Worm (Caenorhabditis elegans) whole organism, early embryonic: ENCODE measurements around the gene ndub-8.

Source experiments
- B0310.2 ChIP-seq: sonication (generic microtip); optimal IDR thresholded peaks from 2 replicates; lab custom pipeline; 2016; ENCODE audit warnings: mild to moderate bottlenecking, missing genetic modification characterization, missing compliant biosample characterization
- F13C5.2 ChIP-seq: sonication (generic microtip); optimal IDR thresholded peaks from 2 replicates; lab custom pipeline; 2017; ENCODE audit warnings: mild to moderate bottlenecking, missing genetic modification characterization, inconsistent platforms, missing compliant biosample characterization
- aly-1 ChIP-seq: sonication (generic microtip); optimal IDR thresholded peaks from 2 replicates; lab custom pipeline; 2016; ENCODE audit warnings: missing genetic modification characterization, missing compliant biosample characterization
- ama-1 ChIP-seq: fragments of 150-350 bp; optimal IDR thresholded peaks from 2 replicates; lab custom pipeline; 2014
- ceh-13 ChIP-seq: fragments of 200-800 bp; sonication (Bioruptor generic); optimal IDR thresholded peaks from 2 replicates; lab custom pipeline; 2018; ENCODE audit warnings: mild to moderate bottlenecking, missing genetic modification characterization, missing compliant biosample characterization
- ceh-36 ChIP-seq: sonication (generic microtip); optimal IDR thresholded peaks from 2 replicates; lab custom pipeline; 2016; ENCODE audit warnings: missing genetic modification characterization, inconsistent platforms, missing compliant biosample characterization
- ets-7 ChIP-seq: sonication (generic microtip); optimal IDR thresholded peaks from 2 replicates; lab custom pipeline; 2016; ENCODE audit warnings: missing genotype, missing genetic modification characterization, missing compliant biosample characterization
- flt-1 ChIP-seq: fragments of 200-800 bp; sonication (Bioruptor generic); IDR thresholded peaks from 2 replicates; pipeline ENCODE4 v1.3.6; 2022; ENCODE audit warnings: missing genetic modification characterization, missing compliant biosample characterization
- hmbx-1 ChIP-seq: sonication (generic microtip); optimal IDR thresholded peaks from 2 replicates; lab custom pipeline; 2016; ENCODE audit warnings: mild to moderate bottlenecking, missing genetic modification characterization, missing compliant biosample characterization
- hmg-4 ChIP-seq: fragments of 200-800 bp; sonication (Bioruptor generic); optimal IDR thresholded peaks from 2 replicates; lab custom pipeline; 2018; ENCODE audit warnings: mild to moderate bottlenecking, missing genetic modification characterization, missing compliant biosample characterization
- hnd-1 ChIP-seq: sonication (generic microtip); optimal IDR thresholded peaks from 2 replicates; lab custom pipeline; 2016; ENCODE audit warnings: missing genetic modification characterization, missing compliant biosample characterization
- pes-1 ChIP-seq: fragments of 200-800 bp; sonication (Bioruptor generic); IDR thresholded peaks from 2 replicates; pipeline ENCODE4 v1.3.6; 2022; ENCODE audit warnings: missing genetic modification reagents, missing genetic modification characterization, missing compliant biosample characterization
- scrt-1 ChIP-seq: fragments of 200-800 bp; sonication (Bioruptor generic); IDR thresholded peaks from 2 replicates; pipeline ENCODE4 v1.3.6; 2022; ENCODE audit warnings: missing genetic modification characterization, missing compliant biosample characterization
- sea-1 ChIP-seq: fragments of 200-800 bp; sonication (Bioruptor generic); conservative IDR thresholded peaks from 2 replicates; pipeline ENCODE4 v1.3.6; 2022; ENCODE audit warnings: missing genetic modification characterization, missing compliant biosample characterization
- tbx-11 ChIP-seq: fragments of 200-800 bp; sonication (Bioruptor generic); IDR thresholded peaks from 2 replicates; pipeline ENCODE4 v1.3.6; 2022; ENCODE audit warnings: missing genetic modification characterization, missing compliant biosample characterization
- tbx-37 ChIP-seq: fragments of 200-800 bp; sonication (Bioruptor generic); conservative IDR thresholded peaks from 2 replicates; pipeline ENCODE4 v1.3.6; 2022; ENCODE audit warnings: missing genetic modification reagents, missing genetic modification characterization, missing compliant biosample characterization
- tra-4 ChIP-seq: sonication (generic microtip); optimal IDR thresholded peaks from 2 replicates; lab custom pipeline; 2017; ENCODE audit warnings: missing genetic modification characterization, missing compliant biosample characterization

Gene ndub-8

DNA sequence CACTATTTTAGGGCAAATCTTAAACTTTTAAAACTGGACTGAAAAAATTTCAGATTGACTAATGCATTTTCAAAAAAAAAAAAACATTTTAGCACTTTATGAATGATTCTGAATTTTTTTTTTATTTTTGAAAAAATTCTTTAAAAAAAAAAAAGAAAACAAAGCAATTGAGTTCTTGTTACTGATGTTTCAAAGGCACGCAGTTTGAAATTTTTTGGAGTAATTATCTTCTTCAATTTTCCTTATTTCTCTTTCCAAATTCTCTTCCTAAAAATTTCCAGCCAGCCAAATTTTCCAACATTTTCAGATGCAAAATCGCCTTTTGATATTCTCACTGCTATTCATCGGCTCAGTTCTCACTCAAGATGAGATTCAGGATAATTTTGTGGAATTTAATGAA is 20.7 kb upstream of the ndub-8 start, which contains the start of gene F08G2.8:
TSS of gene F08G2.8 (plus strand) at position 301 of the 400 bp plus-strand sequence.
- TF ChIP-seq sea-1 (GFP tag; lab: Robert Waterston, UW) (no peak), ceh-36 (tag; lab: Kevin White, UChicago) (no peak), pes-1 (GFP tag; lab: Robert Waterston, UW) (no peak), F13C5.2 (tag; lab: Kevin White, UChicago) (no peak), ceh-13 (no peak), tra-4 (tag; lab: Kevin White, UChicago) (no peak), hnd-1 (tag; lab: Kevin White, UChicago) (no peak), B0310.2 (tag; lab: Kevin White, UChicago) (no peak), scrt-1 (GFP tag; lab: Robert Waterston, UW) (no peak), tbx-37 (GFP tag; lab: Robert Waterston, UW) (no peak), flt-1 (no peak), hmbx-1 (tag; lab: Kevin White, UChicago) (no peak), aly-1 (no peak)

DNA sequence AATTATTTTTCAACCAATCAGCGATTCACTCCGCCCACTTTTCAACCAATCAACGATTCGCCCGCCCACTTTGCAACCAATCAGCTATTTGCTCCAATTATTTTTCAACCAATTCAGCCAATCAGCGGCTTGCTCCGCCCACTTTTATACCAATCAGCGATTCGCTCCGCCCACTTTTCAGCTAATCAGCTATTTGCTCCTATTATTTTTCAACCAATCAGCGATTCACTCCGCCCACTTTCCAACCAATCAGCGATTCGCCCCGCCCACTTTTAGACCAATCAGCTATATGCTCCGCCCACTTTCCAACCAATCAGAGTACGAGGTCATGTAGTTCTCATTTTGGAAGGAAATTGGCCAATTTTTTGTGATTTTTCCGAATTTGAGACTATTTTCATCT is 17.3 kb upstream of the ndub-8 start:
- TF ChIP-seq hmg-4 (GFP tag; lab: Kevin White, UChicago): no peak
- TF ChIP-seq scrt-1 (GFP tag; lab: Robert Waterston, UW): no peak
- no peak for TF ChIP-seq flt-1
- TF ChIP-seq hmbx-1 (tag; lab: Kevin White, UChicago): no peak
- no peak for TF ChIP-seq aly-1
- no peak for TF ChIP-seq sea-1 (GFP tag; lab: Robert Waterston, UW)

DNA sequence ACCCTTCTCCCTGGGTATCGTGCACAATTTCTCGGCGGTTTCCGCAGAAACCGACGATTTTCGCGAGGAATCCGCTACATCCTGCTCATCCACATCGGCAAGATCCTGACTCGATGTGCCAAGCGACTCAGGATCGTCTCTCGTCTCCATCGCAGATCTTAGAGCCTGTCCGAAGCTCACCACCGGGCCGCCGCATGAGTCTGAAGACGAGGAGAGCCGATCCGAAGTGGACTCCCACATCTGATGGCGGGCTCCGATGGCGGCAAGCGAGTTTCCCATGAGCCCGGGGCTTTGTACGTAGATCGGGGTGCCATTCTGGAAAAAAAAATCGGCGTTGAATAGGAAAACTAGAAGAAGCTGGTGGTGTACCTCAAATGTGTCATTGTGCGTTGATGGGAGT is 14.3 kb upstream of the ndub-8 start:
- no peak for TF ChIP-seq hmg-4 (GFP tag; lab: Kevin White, UChicago)

DNA sequence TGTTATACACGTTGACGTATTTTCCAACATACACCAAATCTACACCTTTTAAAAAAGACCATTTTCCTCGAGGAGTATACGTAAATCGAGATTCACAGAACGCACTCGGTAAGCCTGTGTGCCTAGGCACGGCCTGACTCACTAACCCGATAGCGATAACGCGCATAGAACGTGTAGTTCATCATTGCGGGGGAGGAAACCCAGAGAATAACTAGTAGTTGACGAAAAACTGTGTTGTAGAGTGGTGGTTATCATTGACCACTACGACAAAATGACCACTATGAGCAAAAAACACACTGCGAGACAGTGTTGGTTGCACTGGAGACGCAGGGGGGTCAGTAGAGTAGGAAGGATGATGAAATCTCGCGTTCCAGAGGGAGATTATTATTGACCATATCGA is 12.8 kb upstream of the ndub-8 start:
- TF ChIP-seq hmg-4 (GFP tag; lab: Kevin White, UChicago) (no peak), aly-1 (no peak), sea-1 (GFP tag; lab: Robert Waterston, UW) (0 out of 2 replicates have a peak, but pooled peaks have one; percentile 7)

DNA sequence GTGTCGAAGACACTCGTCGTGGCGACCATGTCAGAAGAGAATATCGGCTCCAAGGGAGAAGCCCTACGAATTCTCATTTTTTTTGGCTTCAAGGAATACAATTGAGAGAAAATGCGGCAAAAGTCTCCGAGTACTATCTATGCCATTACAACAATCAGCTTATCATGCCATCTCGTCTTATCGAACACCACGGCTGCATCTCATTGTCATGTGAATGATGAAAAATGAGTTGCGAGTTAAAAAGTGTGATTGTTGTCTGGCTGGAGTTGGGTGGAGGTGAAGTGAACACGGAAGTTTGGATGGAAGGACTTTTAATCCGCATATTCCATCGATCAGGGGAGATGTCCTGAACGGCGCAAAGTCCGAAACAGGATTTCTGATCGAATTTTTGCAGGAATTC is 11.8 kb upstream of the ndub-8 start:
- no peak for TF ChIP-seq hmg-4 (GFP tag; lab: Kevin White, UChicago)
- TF ChIP-seq ceh-13: no peak
- no peak for TF ChIP-seq F13C5.2 (tag; lab: Kevin White, UChicago)
- TF ChIP-seq scrt-1 (GFP tag; lab: Robert Waterston, UW): no peak
- TF ChIP-seq tra-4 (tag; lab: Kevin White, UChicago): no peak
- TF ChIP-seq hnd-1 (tag; lab: Kevin White, UChicago): no peak
- no peak for TF ChIP-seq pes-1 (GFP tag; lab: Robert Waterston, UW)
- TF ChIP-seq sea-1 (GFP tag; lab: Robert Waterston, UW): no peak
- no peak for TF ChIP-seq aly-1
- TF ChIP-seq flt-1: no peak
- no peak for TF ChIP-seq ets-7 (tag; lab: Kevin White, UChicago)

DNA sequence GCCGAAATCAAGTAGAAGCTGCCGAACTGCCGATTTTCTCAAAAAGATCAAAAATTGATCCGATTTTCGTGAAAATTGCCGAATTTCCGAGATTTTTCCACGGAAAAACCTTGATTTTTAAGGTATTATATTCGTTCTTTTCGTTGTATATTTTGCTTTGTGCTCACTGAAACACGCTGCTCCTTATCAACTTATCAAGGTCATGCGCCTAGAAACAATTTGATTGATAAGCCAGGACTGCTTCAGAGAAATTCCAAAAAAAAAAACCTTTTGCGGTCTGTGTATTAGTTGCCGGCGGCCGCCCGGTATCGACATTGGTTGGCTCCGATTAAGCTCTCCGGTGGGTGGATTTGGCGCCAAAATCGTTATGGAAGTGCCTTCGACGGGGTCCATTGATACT is 10.2 kb upstream of the ndub-8 start:
- TF ChIP-seq ceh-13 (no peak), hnd-1 (tag; lab: Kevin White, UChicago) (no peak), scrt-1 (GFP tag; lab: Robert Waterston, UW) (no peak), ceh-36 (tag; lab: Kevin White, UChicago) (no peak)

DNA sequence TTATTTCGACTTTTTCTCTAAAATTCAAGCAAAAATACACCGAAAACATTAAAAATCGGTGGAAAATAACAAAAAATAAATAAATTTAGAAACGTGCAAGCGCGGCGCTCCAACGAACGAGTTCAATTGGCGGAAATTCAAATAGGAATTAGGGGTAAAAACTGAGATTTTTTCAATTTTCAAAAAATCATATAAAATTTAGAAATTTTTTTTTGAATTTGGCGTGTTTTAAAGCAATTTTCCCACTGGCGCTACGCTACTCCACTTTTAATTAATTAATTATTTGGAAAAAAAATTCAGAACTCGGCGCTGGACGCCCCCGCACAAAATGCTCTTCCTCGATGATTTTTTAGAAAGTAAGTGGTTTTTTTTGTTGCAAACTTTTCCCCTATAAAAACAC is 3.1 kb downstream of the ndub-8 start, which contains the start of gene ing-3:
TSS of gene ing-3 (plus strand) at position 301 of the 400 bp plus-strand sequence.
- TF ChIP-seq hmg-4 (GFP tag; lab: Kevin White, UChicago) (no peak), hmbx-1 (tag; lab: Kevin White, UChicago) (no peak), scrt-1 (GFP tag; lab: Robert Waterston, UW) (no peak)

DNA sequence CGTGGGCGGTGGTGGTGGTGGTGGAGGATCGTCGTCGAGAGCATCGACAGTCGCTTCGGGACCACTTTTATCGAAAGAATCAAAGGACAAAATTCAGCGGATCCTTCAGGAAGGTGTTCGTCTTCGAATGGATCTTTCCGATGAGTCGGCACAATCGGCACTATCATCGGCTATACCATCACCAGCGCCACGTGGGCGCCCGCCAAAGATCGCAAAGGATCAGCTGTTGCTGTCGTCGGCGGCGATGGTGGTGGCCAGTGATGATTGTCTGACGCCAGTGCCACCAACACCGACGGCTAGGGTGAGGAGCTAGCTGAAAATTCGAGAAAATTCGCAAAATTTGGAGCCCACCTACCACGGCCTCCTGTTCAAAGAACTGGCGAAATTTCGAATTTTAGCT is 5.3 kb downstream of the ndub-8 start:
- TF ChIP-seq sea-1 (GFP tag; lab: Robert Waterston, UW) (no peak), hmg-4 (GFP tag; lab: Kevin White, UChicago) (no peak), hnd-1 (tag; lab: Kevin White, UChicago) (no peak), ama-1 (lab: Kevin White, UChicago) (no peak), scrt-1 (GFP tag; lab: Robert Waterston, UW) (no peak), hmbx-1 (tag; lab: Kevin White, UChicago) (no peak), tbx-11 (GFP tag; lab: Robert Waterston, UW) (no peak), ets-7 (tag; lab: Kevin White, UChicago) (no peak), ceh-13 (no peak), pes-1 (GFP tag; lab: Robert Waterston, UW) (no peak), tbx-37 (GFP tag; lab: Robert Waterston, UW) (no peak), aly-1 (no peak), flt-1 (no peak)

DNA sequence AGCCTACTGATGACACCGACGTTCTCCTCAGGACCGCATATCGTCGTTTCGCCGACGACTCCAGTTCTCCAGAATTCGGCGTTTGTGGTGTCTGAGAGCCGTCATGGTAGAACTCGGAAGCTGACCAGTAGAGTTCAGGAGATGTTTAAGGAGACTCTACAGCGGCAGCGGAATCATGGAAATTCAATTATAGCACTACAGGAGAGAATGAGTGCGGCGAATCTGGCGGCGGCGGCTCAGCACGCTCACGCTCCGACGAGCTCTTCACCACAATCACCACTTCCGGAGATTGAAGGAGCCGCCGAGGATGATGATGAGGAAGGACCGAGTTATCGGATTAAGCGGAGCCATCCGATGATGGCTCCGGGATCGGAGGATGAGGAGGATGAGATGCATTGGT is 6.9 kb downstream of the ndub-8 start:
- TF ChIP-seq hnd-1 (tag; lab: Kevin White, UChicago): no peak
- no peak for TF ChIP-seq B0310.2 (tag; lab: Kevin White, UChicago)
- no peak for TF ChIP-seq aly-1
- no peak for TF ChIP-seq tra-4 (tag; lab: Kevin White, UChicago)
